Fruit fly (Drosophila melanogaster) whole organism, wandering third instar larva: ENCODE measurements around the gene CG11634.

Experiments used
- Abd-B ChIP-seq: fragments of >200 bp; optimal IDR thresholded peaks from 2 replicates; lab custom pipeline; 2017; ENCODE audit warnings: missing biosample characterization, missing genetic modification characterization
- CG32264 ChIP-seq: fragments of 200-800 bp; sonication (Bioruptor generic); optimal IDR thresholded peaks from 2 replicates; lab custom pipeline; 2016; ENCODE audit warnings: missing biosample characterization, missing genetic modification characterization
- CG9705 ChIP-seq: fragments of 200-800 bp; sonication (Bioruptor generic); optimal IDR thresholded peaks from 2 replicates; lab custom pipeline; 2018; ENCODE audit warnings: missing biosample characterization, mild to moderate bottlenecking, missing genetic modification characterization
- CrebA ChIP-seq: fragments of 200-800 bp; sonication (Bioruptor generic); optimal IDR thresholded peaks from 2 replicates; lab custom pipeline; 2016; ENCODE audit warnings: missing biosample characterization, mild to moderate bottlenecking, missing genetic modification characterization, borderline replicate concordance
- Dfd ChIP-seq: fragments of >200 bp; optimal IDR thresholded peaks from 2 replicates; lab custom pipeline; 2017; ENCODE audit warnings: missing biosample characterization, missing genetic modification characterization
- Dif ChIP-seq: fragments of 200-275, 200-300 bp; sonication (Bioruptor generic); optimal IDR thresholded peaks from 2 replicates; lab custom pipeline; 2018; ENCODE audit warnings: missing biosample characterization, missing genetic modification characterization; ENCODE audit not compliant: partially characterized antibody
- GATAd ChIP-seq: sonication (Bioruptor generic); optimal IDR thresholded peaks from 2 replicates; lab custom pipeline; 2016; ENCODE audit warnings: missing biosample characterization, missing genetic modification characterization
- HLH106 ChIP-seq: fragments of 200-800 bp; optimal IDR thresholded peaks from 3 replicates; lab custom pipeline; 2019; ENCODE audit warnings: missing biosample characterization, mild to moderate bottlenecking, missing genetic modification characterization, moderate library complexity
- Hnf4 ChIP-seq: fragments of 200-800 bp; sonication (Bioruptor generic); optimal IDR thresholded peaks from 2 replicates; lab custom pipeline; 2016; ENCODE audit warnings: missing biosample characterization, mild to moderate bottlenecking, missing genetic modification characterization
- Hr78 ChIP-seq: fragments of >200 bp; optimal IDR thresholded peaks from 2 replicates; lab custom pipeline; 2017; ENCODE audit warnings: missing biosample characterization, missing genetic modification characterization
- Hr83 ChIP-seq: fragments of 200-300 bp; sonication (Bioruptor generic); optimal IDR thresholded peaks from 2 replicates; lab custom pipeline; 2016; ENCODE audit warnings: missing biosample characterization, mild to moderate bottlenecking, missing genetic modification characterization, moderate library complexity; ENCODE audit not compliant: poor library complexity, severe bottlenecking
- Jra ChIP-seq: sonication (Bioruptor generic); optimal IDR thresholded peaks from 2 replicates; lab custom pipeline; 2016; ENCODE audit warnings: missing biosample characterization, missing genetic modification characterization
- Mio ChIP-seq: sonication (Bioruptor generic); optimal IDR thresholded peaks from 2 replicates; lab custom pipeline; 2016; ENCODE audit warnings: missing biosample characterization, missing genetic modification characterization
- OdsH ChIP-seq: fragments of 200-800 bp; sonication (Bioruptor generic); optimal IDR thresholded peaks from 2 replicates; lab custom pipeline; 2016; ENCODE audit warnings: missing biosample characterization, mild to moderate bottlenecking, missing genetic modification characterization
- Rel ChIP-seq, 2 experiments: fragments of 200-800 bp; sonication (Bioruptor generic) in 1 of 2; optimal IDR thresholded peaks; 2 replicates in 1 of 2; 3 replicates in 1 of 2; lab custom pipeline; 2016 to 2019; ENCODE audit warnings: mild to moderate bottlenecking in 2 of 2, missing biosample characterization in 2 of 2, missing genetic modification characterization in 2 of 2, moderate library complexity in 1 of 2
- Vsx2 ChIP-seq: fragments of 200-300, 225-300 bp; sonication (Bioruptor generic); optimal IDR thresholded peaks from 2 replicates; lab custom pipeline; 2018; ENCODE audit warnings: missing biosample characterization, missing genetic modification characterization; ENCODE audit not compliant: partially characterized antibody
- br ChIP-seq: fragments of 200-800 bp; sonication (Bioruptor generic); optimal IDR thresholded peaks from 2 replicates; lab custom pipeline; 2016; ENCODE audit warnings: missing biosample characterization, missing genetic modification characterization
- brk ChIP-seq: fragments of 200-800 bp; sonication (Bioruptor generic); optimal IDR thresholded peaks from 2 replicates; lab custom pipeline; 2016; ENCODE audit warnings: missing biosample characterization, mild to moderate bottlenecking, missing genetic modification characterization
- dl ChIP-seq, 2 experiments: fragments of 175-275, 200-275 bp in 1 of 2; fragments of 200-275 bp in 1 of 2; sonication (Bioruptor generic); optimal IDR thresholded peaks; lab custom pipeline; 2018; ENCODE audit warnings: mild to moderate bottlenecking in 2 of 2, missing biosample characterization in 2 of 2, missing genetic modification characterization in 2 of 2, moderate library complexity in 2 of 2; ENCODE audit not compliant: partially characterized antibody in 2 of 2, insufficient read depth in 1 of 2
- dmrt93B ChIP-seq: fragments of 200-800 bp; sonication (Bioruptor generic); optimal IDR thresholded peaks from 2 replicates; lab custom pipeline; 2018; ENCODE audit warnings: missing biosample characterization, mild to moderate bottlenecking, missing genetic modification characterization
- ey ChIP-seq: fragments of 200-800 bp; sonication (Bioruptor generic); optimal IDR thresholded peaks from 2 replicates; lab custom pipeline; 2016; ENCODE audit warnings: missing biosample characterization, missing genetic modification characterization
- foxo ChIP-seq, 2 experiments: fragments of 200-800 bp; sonication (Bioruptor generic); optimal IDR thresholded peaks; 2 replicates in 1 of 2; 3 replicates in 1 of 2; lab custom pipeline; 2016 to 2017; ENCODE audit warnings: missing biosample characterization in 2 of 2, missing genetic modification characterization in 2 of 2
- fru ChIP-seq: fragments of 200-800 bp; sonication (Bioruptor generic); optimal IDR thresholded peaks from 3 replicates; lab custom pipeline; 2016; ENCODE audit warnings: missing biosample characterization, mild to moderate bottlenecking, missing genetic modification characterization
- jim ChIP-seq: fragments of 175-275, 200-325 bp; sonication (Bioruptor generic); optimal IDR thresholded peaks from 2 replicates; lab custom pipeline; 2016; ENCODE audit warnings: missing biosample characterization, mild to moderate bottlenecking, missing genetic modification characterization
- lola ChIP-seq: fragments of >200 bp; optimal IDR thresholded peaks from 2 replicates; lab custom pipeline; 2017; ENCODE audit warnings: missing biosample characterization, missing genetic modification characterization
- pan ChIP-seq: fragments of >200 bp; optimal IDR thresholded peaks from 2 replicates; lab custom pipeline; 2017
- psq ChIP-seq: fragments of 200-800 bp; sonication (Bioruptor generic); optimal IDR thresholded peaks from 3 replicates; lab custom pipeline; 2017; ENCODE audit warnings: missing biosample characterization, mild to moderate bottlenecking, missing genetic modification characterization, moderate library complexity
- sage ChIP-seq: fragments of 200-800 bp; sonication (Bioruptor generic); optimal IDR thresholded peaks from 2 replicates; lab custom pipeline; 2016; ENCODE audit warnings: missing biosample characterization, mild to moderate bottlenecking, missing genetic modification characterization
- tai ChIP-seq: sonication (Bioruptor generic); optimal IDR thresholded peaks from 2 replicates; lab custom pipeline; 2016; ENCODE audit warnings: missing biosample characterization, missing genetic modification characterization
- usp ChIP-seq: fragments of >200 bp; optimal IDR thresholded peaks from 2 replicates; lab custom pipeline; 2017; ENCODE audit warnings: missing biosample characterization, missing genetic modification characterization
- woc ChIP-seq: sonication (Bioruptor generic); optimal IDR thresholded peaks from 2 replicates; lab custom pipeline; 2016; ENCODE audit warnings: missing biosample characterization, mild to moderate bottlenecking, missing genetic modification characterization

Gene CG11634

dm6 chr2L:21904183-21904582 lies 11.9 kb upstream of the CG11634 start:
- TF ChIP-seq OdsH (GFP tag; lab: Kevin White, UChicago) (no peak), dmrt93B (GFP tag; lab: Kevin White, UChicago) (no peak), GATAd (no peak), Rel (GFP tag; optimal IDR thresholded peaks at IDR 0.05; lab: Kevin White, UChicago) (no peak), Rel (tag; optimal IDR thresholded peaks at IDR 0.05; lab: Kevin White, UChicago) (no peak), brk (GFP tag; lab: Kevin White, UChicago) (no peak), jim (GFP tag; lab: Kevin White, UChicago) (no peak), CG9705 (no peak), Vsx2 (GFP tag; lab: Kevin White, UChicago) (no peak), usp (GFP tag; lab: Kevin White, UChicago) (no peak), Abd-B (no peak), Dfd (GFP tag; lab: Kevin White, UChicago) (no peak)
- TF ChIP-seq, all 38 proteins: peak for 0

- TF ChIP-seq fru, result no peak
- TF ChIP-seq Hr83 (GFP tag; lab: Kevin White, UChicago), result no peak
- TF ChIP-seq, all 38 proteins: peak for 0
Measured at dm6 chr2L:21905139-21905538, 11.0 kb upstream of the CG11634 start.

- TF ChIP-seq Mio (GFP tag; lab: Kevin White, UChicago) (no peak), sage (GFP tag; lab: Kevin White, UChicago) (no peak), Jra (GFP tag; lab: Kevin White, UChicago) (no peak), psq (GFP tag; lab: Kevin White, UChicago) (no peak), dl (GFP tag; optimal IDR thresholded peaks at IDR 0.05; lab: Kevin White, UChicago; ENCODE audit: insufficient read depth in 1 of 2, partially characterized antibody in 2 of 2) (no peak), jim (GFP tag; lab: Kevin White, UChicago) (no peak), CG9705 (no peak)
Measured at dm6 chr2L:21905989-21906388, 10.1 kb upstream of the CG11634 start, which contains the start of gene CG1428. Gene CG1428 (plus strand): TSS chr2L:21906289.

dm6 chr2L:21915258-21915657 lies 842 bp upstream of the CG11634 start, which contains the start of gene CG31600:
Gene CG31600 (minus strand): TSS chr2L:21915358.
- TF ChIP-seq Dif (GFP tag; lab: Kevin White, UChicago) (no peak), tai (GFP tag; lab: Kevin White, UChicago) (no peak), woc (GFP tag; lab: Kevin White, UChicago) (no peak), lola (GFP tag; lab: Kevin White, UChicago) (no peak), ey (GFP tag; lab: Kevin White, UChicago) (no peak), OdsH (GFP tag; lab: Kevin White, UChicago) (no peak), Mio (GFP tag; lab: Kevin White, UChicago) (no peak), br (GFP tag; lab: Kevin White, UChicago) (no peak), CG32264 (no peak), foxo (GFP tag; optimal IDR thresholded peaks at IDR 0.05; lab: Kevin White, UChicago) (no peak), HLH106 (tag; lab: Kevin White, UChicago) (no peak), jim (GFP tag; lab: Kevin White, UChicago) (no peak), Hnf4 (GFP tag; lab: Kevin White, UChicago) (no peak), CrebA (GFP tag; lab: Kevin White, UChicago) (no peak)

dm6 chr2L:21923267-21923666 lies 7.2 kb downstream of the CG11634 start:
- TF ChIP-seq CrebA (GFP tag; lab: Kevin White, UChicago) (no peak), dmrt93B (GFP tag; lab: Kevin White, UChicago) (no peak), Hr78 (GFP tag; lab: Kevin White, UChicago) (no peak), pan (lab: Kevin White, UChicago) (no peak), br (GFP tag; lab: Kevin White, UChicago) (no peak), brk (GFP tag; lab: Kevin White, UChicago) (no peak), ey (GFP tag; lab: Kevin White, UChicago) (no peak), GATAd (no peak), Hnf4 (GFP tag; lab: Kevin White, UChicago) (no peak), Dfd (GFP tag; lab: Kevin White, UChicago) (no peak), fru (no peak)
